Worm (Caenorhabditis elegans) whole organism, L4 larva: ENCODE measurements around the gene nlp-5.

Source experiments
- F49E8.2 ChIP-seq: sonication (generic microtip); optimal IDR thresholded peaks from 2 replicates; lab custom pipeline; 2016; ENCODE audit warnings: missing compliant biosample characterization, mild to moderate bottlenecking, missing genetic modification characterization, borderline replicate concordance
- R02D3.7 ChIP-seq: fragments of 150-350 bp; sonication (generic microtip); optimal IDR thresholded peaks from 3 replicates; lab custom pipeline; 2014; ENCODE audit warnings: missing biosample characterization, missing genetic modification characterization
- Y48G9A.11 ChIP-seq: fragments of 200-800 bp; sonication (Bioruptor generic); IDR thresholded peaks from 2 replicates; pipeline ENCODE4 v1.3.6; 2022; ENCODE audit warnings: missing genetic modification reagents, missing genetic modification characterization, missing compliant biosample characterization
- ZK337.2 ChIP-seq: fragments of 200-800 bp; sonication (Bioruptor generic); IDR thresholded peaks from 2 replicates; pipeline ENCODE4 v1.3.6; 2022; ENCODE audit warnings: missing genetic modification reagents, missing genetic modification characterization, missing compliant biosample characterization
- aha-1 ChIP-seq: fragments of 150-350 bp; peaks from one replicate; lab custom pipeline; 2014; ENCODE audit warnings: missing biosample characterization, missing genetic modification characterization
- attf-4 ChIP-seq: sonication (generic microtip); optimal IDR thresholded peaks from 3 replicates; lab custom pipeline; 2017; ENCODE audit warnings: missing biosample characterization, missing genetic modification characterization
- ceh-32 ChIP-seq: sonication (generic microtip); optimal IDR thresholded peaks from 2 replicates; lab custom pipeline; 2016; ENCODE audit warnings: mild to moderate bottlenecking, missing genetic modification characterization, missing compliant biosample characterization; ENCODE audit not compliant: poor library complexity
- ceh-44 ChIP-seq: fragments of 200-800 bp; sonication (Bioruptor generic); IDR thresholded peaks from 2 replicates; pipeline ENCODE4 v1.3.6; 2022; ENCODE audit warnings: missing genetic modification reagents, missing genetic modification characterization, missing compliant biosample characterization
- ces-1 ChIP-seq: fragments of 150-350 bp; sonication (generic microtip); optimal IDR thresholded peaks from 4 replicates; lab custom pipeline; 2014; ENCODE audit warnings: missing biosample characterization, missing genetic modification reagents, missing genetic modification characterization
- cey-2 ChIP-seq: sonication (generic microtip); optimal IDR thresholded peaks from 3 replicates; lab custom pipeline; 2017; ENCODE audit warnings: missing genetic modification characterization, mild to moderate bottlenecking, missing compliant biosample characterization, antibody characterized with exemption, borderline replicate concordance; ENCODE audit not compliant: insufficient read depth
- daf-12 ChIP-seq: fragments of 150-350 bp; optimal IDR thresholded peaks from 2 replicates; lab custom pipeline; 2014; ENCODE audit warnings: missing biosample characterization, missing genetic modification reagents, missing genetic modification characterization
- daf-16 ChIP-seq, 3 experiments: sonication (generic microtip); optimal IDR thresholded peaks; 2 replicates each; lab custom pipeline; 2016 to 2017; ENCODE audit warnings: missing genetic modification characterization in 3 of 3, missing genetic modification reagents in 3 of 3, mild to moderate bottlenecking in 2 of 3, missing compliant biosample characterization in 2 of 3, missing biosample characterization in 1 of 3, moderate library complexity in 1 of 3
- daf-8 ChIP-seq: fragments of 200-800 bp; sonication (Bioruptor generic); IDR thresholded peaks from 2 replicates; pipeline ENCODE4 v1.3.6; 2022; ENCODE audit warnings: missing genetic modification characterization, missing compliant biosample characterization
- dmd-6 ChIP-seq: fragments of 200-800 bp; sonication (Bioruptor generic); IDR thresholded peaks from 2 replicates; pipeline ENCODE4 v1.3.6; 2022; ENCODE audit warnings: missing genetic modification reagents, missing genetic modification characterization, missing compliant biosample characterization
- dve-1 ChIP-seq: sonication (generic microtip); optimal IDR thresholded peaks from 2 replicates; lab custom pipeline; 2017; ENCODE audit warnings: antibody characterized with exemption, mild to moderate bottlenecking, missing genetic modification characterization, missing compliant biosample characterization; ENCODE audit not compliant: insufficient read depth
- hlh-11 ChIP-seq: fragments of 200-800 bp; sonication (Bioruptor generic); optimal IDR thresholded peaks from 2 replicates; lab custom pipeline; 2018; ENCODE audit warnings: mild to moderate bottlenecking, missing genetic modification characterization, missing compliant biosample characterization
- lim-7 ChIP-seq: fragments of 200-800 bp; sonication (Bioruptor generic); IDR thresholded peaks from 2 replicates; pipeline ENCODE4 v1.3.6; 2022; ENCODE audit warnings: missing genetic modification characterization, missing compliant biosample characterization
- lin-1 ChIP-seq: fragments of 200-800 bp; sonication (Bioruptor generic); IDR thresholded peaks from 2 replicates; pipeline ENCODE4 v1.3.6; 2022; ENCODE audit warnings: missing genetic modification reagents, missing genetic modification characterization, missing compliant biosample characterization
- lin-13 ChIP-seq: fragments of 150-350 bp; optimal IDR thresholded peaks from 2 replicates; lab custom pipeline; 2014; ENCODE audit warnings: missing biosample characterization, missing genetic modification reagents, missing genetic modification characterization
- lin-15B ChIP-seq: fragments of 150-350 bp; sonication (generic microtip); optimal IDR thresholded peaks from 3 replicates; lab custom pipeline; 2014; ENCODE audit warnings: missing biosample characterization, missing genetic modification characterization
- lin-29 ChIP-seq: fragments of 200-800 bp; sonication (Bioruptor generic); IDR thresholded peaks from 2 replicates; pipeline ENCODE4 v1.3.6; 2022; ENCODE audit warnings: missing genetic modification reagents, missing genetic modification characterization, missing compliant biosample characterization
- lin-39 ChIP-seq: fragments of 150-350 bp; optimal IDR thresholded peaks from 2 replicates; lab custom pipeline; 2014; ENCODE audit warnings: missing biosample characterization, missing genetic modification reagents, missing genetic modification characterization
- lsy-2 ChIP-seq, 2 experiments: fragments of 150-350 bp in 1 of 2; sonication (generic microtip) in 1 of 2; optimal IDR thresholded peaks; 2 replicates each; lab custom pipeline; 2014 to 2017; ENCODE audit warnings: missing biosample characterization in 2 of 2, missing genetic modification characterization in 2 of 2
- madf-9 ChIP-seq: fragments of 200-800 bp; sonication (Bioruptor generic); conservative IDR thresholded peaks from 2 replicates; pipeline ENCODE4 v1.3.6; 2022; ENCODE audit warnings: missing genetic modification reagents, missing genetic modification characterization, missing compliant biosample characterization
- mes-2 ChIP-seq: sonication (generic microtip); optimal IDR thresholded peaks from 2 replicates; lab custom pipeline; 2016; ENCODE audit warnings: missing genotype, mild to moderate bottlenecking, missing genetic modification characterization, missing compliant biosample characterization; ENCODE audit not compliant: poor library complexity, severe bottlenecking
- nhr-237 ChIP-seq: sonication (generic microtip); optimal IDR thresholded peaks from 2 replicates; lab custom pipeline; 2017; ENCODE audit warnings: missing biosample characterization, missing genetic modification characterization
- nhr-48 ChIP-seq: sonication (generic microtip); optimal IDR thresholded peaks from 2 replicates; lab custom pipeline; 2016; ENCODE audit warnings: mild to moderate bottlenecking, missing genetic modification characterization, missing compliant biosample characterization
- nhr-6 ChIP-seq: fragments of 150-350 bp; optimal IDR thresholded peaks from 2 replicates; lab custom pipeline; 2014; ENCODE audit warnings: missing biosample characterization, missing genetic modification characterization
- snpc-1.2 ChIP-seq: fragments of 200-800 bp; sonication (Bioruptor generic); IDR thresholded peaks from 2 replicates; pipeline ENCODE4 v1.3.6; 2022; ENCODE audit warnings: missing genetic modification reagents, missing genetic modification characterization, missing compliant biosample characterization
- spr-1 ChIP-seq: sonication (generic microtip); optimal IDR thresholded peaks from 2 replicates; lab custom pipeline; 2016; ENCODE audit warnings: mild to moderate bottlenecking, missing genetic modification characterization, missing compliant biosample characterization
- spr-3 ChIP-seq: fragments of 200-800 bp; sonication (Bioruptor generic); optimal IDR thresholded peaks from 2 replicates; lab custom pipeline; 2018; ENCODE audit warnings: mild to moderate bottlenecking, missing genetic modification characterization, missing compliant biosample characterization
- tag-97 ChIP-seq: fragments of 200-800 bp; sonication (Bioruptor generic); IDR thresholded peaks from 2 replicates; pipeline ENCODE4 v1.3.6; 2022; ENCODE audit warnings: missing genetic modification characterization, missing compliant biosample characterization
- tra-1 ChIP-seq: fragments of 200-800 bp; sonication (Bioruptor generic); IDR thresholded peaks from 2 replicates; pipeline ENCODE4 v1.3.6; 2022; ENCODE audit warnings: missing genetic modification reagents, missing genetic modification characterization, missing compliant biosample characterization
- unc-130 ChIP-seq: sonication (generic microtip); optimal IDR thresholded peaks from 2 replicates; lab custom pipeline; 2016; ENCODE audit warnings: missing genetic modification reagents, missing genetic modification characterization, missing compliant biosample characterization
- unc-39 ChIP-seq: sonication (generic microtip); optimal IDR thresholded peaks from 2 replicates; lab custom pipeline; 2017; ENCODE audit warnings: missing biosample characterization, missing genetic modification characterization
- zfp-3 ChIP-seq: fragments of 200-800 bp; sonication (Bioruptor generic); conservative IDR thresholded peaks from 2 replicates; pipeline ENCODE4 v1.3.6; 2022; ENCODE audit warnings: missing genetic modification reagents, missing genetic modification characterization, missing compliant biosample characterization
- ztf-11 ChIP-seq: fragments of 150-350 bp; optimal IDR thresholded peaks from 2 replicates; lab custom pipeline; 2014; ENCODE audit warnings: missing biosample characterization, missing genetic modification characterization

Gene nlp-5

ce11 chrII:8248745-8249144 is 10.5 kb downstream of the nlp-5 start, which contains the start of the genes F35C11.2 and F35C11.4 (continued):
- TF ChIP-seq F49E8.2: no peak
- no peak for TF ChIP-seq lin-13
- peak; percentile 80 for TF ChIP-seq hlh-11 (tag; lab: Kevin White, UChicago)
- peak; percentile 25 for TF ChIP-seq aha-1 (tag; lab: Kevin White, UChicago)
- TF ChIP-seq Y48G9A.11 (GFP tag; lab: Robert Waterston, UW): no peak
- TF ChIP-seq ZK337.2 (GFP tag; lab: Robert Waterston, UW): no peak
- TF ChIP-seq, all 104 proteins: peak for 12

ce11 chrII:8249710-8250109 is 11.5 kb downstream of the nlp-5 start:
- TF ChIP-seq lin-1: no peak
- no peak for TF ChIP-seq ces-1
- no peak for TF ChIP-seq spr-3
- peak; percentile 28 for TF ChIP-seq dve-1 (tag; lab: Kevin White, UChicago)
- no peak for TF ChIP-seq daf-16 (GFP tag; optimal IDR thresholded peaks at IDR 0.05; lab: Kevin White, UChicago)
- TF ChIP-seq daf-16 (tag; optimal IDR thresholded peaks at IDR 0.05; lab: Kevin White, UChicago): peak; percentile 4

DNA sequence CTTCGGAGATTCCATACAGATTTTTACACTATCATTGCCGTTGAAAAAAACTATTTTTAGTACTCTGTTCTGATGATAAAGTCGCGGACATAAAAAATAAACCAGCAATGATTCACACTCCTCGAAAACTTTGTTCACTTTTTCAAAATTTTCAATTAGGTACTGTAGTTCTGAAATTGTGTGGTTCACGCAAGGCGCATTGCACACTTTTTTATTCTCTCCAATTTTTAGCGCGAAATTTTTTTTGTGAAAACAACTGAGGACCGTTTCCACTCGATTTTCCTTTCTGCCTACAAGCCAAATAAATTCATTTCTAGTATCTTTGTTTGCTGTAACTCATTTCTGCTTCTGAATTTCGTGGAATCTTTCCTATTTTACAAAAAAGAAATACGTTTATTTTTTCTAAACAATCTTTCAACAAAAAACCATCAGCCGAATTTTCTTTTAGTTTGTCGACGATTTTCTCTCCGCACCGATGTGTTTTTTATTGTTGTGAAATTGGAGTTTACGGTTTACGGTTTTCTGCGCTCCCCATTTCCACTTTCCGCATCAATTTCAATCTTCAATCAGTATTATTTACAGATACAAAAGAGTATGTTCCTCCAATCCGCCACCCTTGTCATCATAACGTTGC is 15.0 kb downstream of the nlp-5 start, which contains the start of gene F35C11.5:
TSS of gene F35C11.5 (plus strand) at position 584 of the 634 bp plus-strand sequence.
- TF ChIP-seq unc-130 (GFP tag; lab: Kevin White, UChicago): peak; percentile 46
- TF ChIP-seq tra-1: no peak
- TF ChIP-seq, all 104 proteins: peak for 1

- TF ChIP-seq R02D3.7 (tag; lab: Kevin White, UChicago) (no peak), F49E8.2 (no peak), unc-39 (tag; lab: Kevin White, UChicago) (no peak), lin-39 (no peak), mes-2 (tag; lab: Kevin White, UChicago) (no peak), lin-15B (tag; lab: Kevin White, UChicago) (no peak), ces-1 (no peak), lim-7 (GFP tag; lab: Robert Waterston, UW) (no peak), Y48G9A.11 (GFP tag; lab: Robert Waterston, UW) (no peak), cey-2 (tag; lab: Kevin White, UChicago) (no peak), ceh-32 (tag; lab: Kevin White, UChicago) (no peak), snpc-1.2 (GFP tag; lab: Robert Waterston, UW) (no peak), dmd-6 (GFP tag; lab: Robert Waterston, UW) (no peak)
- TF ChIP-seq, all 104 proteins: peak for 0
Observed at ce11 chrII:8256013-8256412, 17.8 kb downstream of the nlp-5 start, which contains the start of gene F35C11.7. TSS of gene F35C11.7 (plus strand) at chrII:8256313.

DNA sequence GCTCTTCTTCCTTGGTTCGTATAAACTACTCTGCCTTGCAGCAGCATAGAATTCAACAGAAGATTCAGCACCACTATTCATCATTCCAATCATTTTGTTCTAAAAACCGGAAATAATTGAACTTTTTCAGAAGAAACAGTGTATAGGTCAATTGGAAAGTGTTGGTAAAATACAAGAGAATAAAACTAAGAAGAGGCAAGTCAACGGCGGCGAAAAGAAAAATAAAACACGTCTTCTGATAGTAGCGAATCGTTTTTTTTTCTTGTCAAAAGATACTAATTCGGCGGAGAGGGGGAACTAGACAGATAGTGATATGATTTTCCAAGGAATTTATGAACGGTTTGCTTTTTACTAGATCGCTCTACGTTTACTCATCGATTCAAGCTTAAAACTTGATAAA is 20.8 kb downstream of the nlp-5 start, which contains the start of gene F35C11.6:
TSS of gene F35C11.6 (minus strand) at position 101 of the 400 bp plus-strand sequence.
- TF ChIP-seq attf-4 (tag; lab: Kevin White, UChicago) (no peak), zfp-3 (no peak), ztf-11 (no peak), nhr-237 (tag; lab: Kevin White, UChicago) (no peak), tag-97 (no peak), lin-29 (GFP tag; lab: Robert Waterston, UW) (no peak), lsy-2 (tag; optimal IDR thresholded peaks at IDR 0.05; lab: Kevin White, UChicago) (no peak), daf-8 (GFP tag; lab: Robert Waterston, UW) (no peak), madf-9 (GFP tag; lab: Robert Waterston, UW) (no peak), daf-12 (tag; lab: Kevin White, UChicago) (no peak), nhr-48 (tag; lab: Kevin White, UChicago) (no peak), ceh-44 (GFP tag; lab: Robert Waterston, UW) (no peak), nhr-6 (tag; lab: Kevin White, UChicago) (no peak), spr-1 (tag; lab: Kevin White, UChicago) (no peak)
